Fruit fly (Drosophila melanogaster) whole organism, embryonic: Measurements from ENCODE around the gene Nepl18.

ENCODE experiments used
- Adf1 ChIP-seq: fragments of 200-800 bp; sonication (Bioruptor generic); IDR thresholded peaks from 2 replicates; pipeline ENCODE4 v1.3.6; 2022; ENCODE audit warnings: missing biosample characterization, missing genetic modification characterization
- Aef1 ChIP-seq: fragments of 200-800 bp; sonication (Bioruptor generic); IDR thresholded peaks from 3 replicates; pipeline ENCODE4 v1.3.6; 2022; ENCODE audit warnings: missing biosample characterization, missing genetic modification characterization
- B-H2 ChIP-seq: fragments of 200-800 bp; sonication (Bioruptor generic); optimal IDR thresholded peaks from 2 replicates; lab custom pipeline; 2018; ENCODE audit warnings: missing biosample characterization, mild to moderate bottlenecking, missing genetic modification characterization
- Blimp-1 ChIP-seq: fragments of 200-800 bp; sonication (Bioruptor generic); optimal IDR thresholded peaks from 3 replicates; lab custom pipeline; 2018; ENCODE audit warnings: missing biosample characterization, missing genetic modification characterization, mild to moderate bottlenecking, moderate library complexity, missing genetic modification reagents
- CG12236 ChIP-seq: fragments of 200-800 bp; sonication (Bioruptor generic); optimal IDR thresholded peaks from 2 replicates; lab custom pipeline; 2016; ENCODE audit warnings: missing biosample characterization, missing genetic modification characterization
- CG12744 ChIP-seq: fragments of 200-800 bp; sonication (Bioruptor generic); optimal IDR thresholded peaks from 2 replicates; lab custom pipeline; 2016; ENCODE audit warnings: missing biosample characterization, missing genetic modification characterization
- CG16863 ChIP-seq: fragments of 200-800 bp; sonication (Bioruptor generic); optimal IDR thresholded peaks from 3 replicates; lab custom pipeline; 2016; ENCODE audit warnings: missing biosample characterization, missing genetic modification characterization
- CG32532 ChIP-seq: fragments of 200-800 bp; sonication (Bioruptor generic); IDR thresholded peaks from 2 replicates; pipeline ENCODE4 v1.3.6; 2022; ENCODE audit warnings: missing biosample characterization, missing genetic modification characterization
- CG3995 ChIP-seq: fragments of 200-800 bp; sonication (Bioruptor generic); optimal IDR thresholded peaks from 3 replicates; lab custom pipeline; 2016; ENCODE audit warnings: missing biosample characterization, missing genetic modification characterization
- CG4707 ChIP-seq: fragments of 200-800 bp; sonication (Bioruptor generic); optimal IDR thresholded peaks from 2 replicates; lab custom pipeline; 2018; ENCODE audit warnings: missing biosample characterization, mild to moderate bottlenecking, missing genetic modification characterization, moderate library complexity
- CG6813 ChIP-seq: fragments of 200-800 bp; sonication (Bioruptor generic); optimal IDR thresholded peaks from 2 replicates; lab custom pipeline; 2017; ENCODE audit warnings: missing biosample characterization, missing genetic modification characterization, mild to moderate bottlenecking, moderate library complexity, missing genetic modification reagents
- CG7786 ChIP-seq: fragments of 200-800 bp; sonication (Bioruptor generic); optimal IDR thresholded peaks from 2 replicates; lab custom pipeline; 2016; ENCODE audit warnings: missing biosample characterization, missing genetic modification characterization
- CG9215 ChIP-seq: fragments of 200-800 bp; sonication (Bioruptor generic); IDR thresholded peaks from 2 replicates; pipeline ENCODE4 v1.3.6; 2022; ENCODE audit warnings: missing biosample characterization, missing genetic modification characterization
- Chrac-16 ChIP-seq: fragments of 200-800 bp; sonication (Bioruptor generic); optimal IDR thresholded peaks from 3 replicates; lab custom pipeline; 2016; ENCODE audit warnings: missing biosample characterization, missing genetic modification characterization
- Deaf1 ChIP-seq: fragments of 200-800 bp; optimal IDR thresholded peaks from 3 replicates; lab custom pipeline; 2019; ENCODE audit warnings: missing biosample characterization, mild to moderate bottlenecking, missing genetic modification characterization, moderate library complexity
- GATAe ChIP-seq: fragments of 200-800 bp; sonication (Bioruptor generic); conservative IDR thresholded peaks from 2 replicates; pipeline ENCODE4 v1.3.6; 2022; ENCODE audit warnings: missing biosample characterization, missing genetic modification characterization
- HmgZ ChIP-seq: fragments of 200-800 bp; sonication (Bioruptor generic); optimal IDR thresholded peaks from 2 replicates; lab custom pipeline; 2018; ENCODE audit warnings: missing biosample characterization, mild to moderate bottlenecking, missing genetic modification characterization
- MTF-1 ChIP-seq: fragments of 200-800 bp; sonication (Bioruptor generic); optimal IDR thresholded peaks from 2 replicates; lab custom pipeline; 2018; ENCODE audit warnings: missing biosample characterization, mild to moderate bottlenecking, missing genetic modification characterization, borderline replicate concordance
- Med ChIP-seq: fragments of 200-800 bp; sonication (Bioruptor generic); peaks from one replicate; lab custom pipeline; 2016; ENCODE audit warnings: missing biosample characterization, missing genetic modification characterization, mild to moderate bottlenecking, inconsistent platforms, moderate library complexity
- Nf-YC ChIP-seq: fragments of 200-800 bp; optimal IDR thresholded peaks from 3 replicates; lab custom pipeline; 2019; ENCODE audit warnings: missing biosample characterization, mild to moderate bottlenecking, missing genetic modification characterization, moderate library complexity
- Pdp1 ChIP-seq, 2 experiments: fragments of 200-800 bp; sonication (Bioruptor generic); optimal IDR thresholded peaks; 3 replicates each; lab custom pipeline; 2016; ENCODE audit warnings: missing biosample characterization in 2 of 2, missing genetic modification characterization in 2 of 2, mild to moderate bottlenecking in 1 of 2, moderate library complexity in 1 of 2
- Sry-δ ChIP-seq: fragments of 200-800 bp; sonication (Bioruptor generic); optimal IDR thresholded peaks from 2 replicates; lab custom pipeline; 2016; ENCODE audit warnings: missing biosample characterization, missing genetic modification characterization
- Usf ChIP-seq: fragments of 200-800 bp; sonication (Bioruptor generic); optimal IDR thresholded peaks from 2 replicates; lab custom pipeline; 2017; ENCODE audit warnings: missing genotype, missing biosample characterization, missing genetic modification characterization
- amos ChIP-seq: fragments of 200-800 bp; sonication (Bioruptor generic); IDR thresholded peaks from 2 replicates; pipeline ENCODE4 v1.3.6; 2022; ENCODE audit warnings: missing biosample characterization, missing genetic modification characterization; ENCODE audit not compliant: partially characterized antibody
- bab2 ChIP-seq: fragments of 200-800 bp; sonication (Bioruptor generic); optimal IDR thresholded peaks from 2 replicates; lab custom pipeline; 2016; ENCODE audit warnings: missing biosample characterization, missing genetic modification characterization
- bigmax ChIP-seq: fragments of 200-800 bp; sonication (Bioruptor generic); optimal IDR thresholded peaks from 2 replicates; lab custom pipeline; 2018; ENCODE audit warnings: missing biosample characterization, mild to moderate bottlenecking, missing genetic modification characterization
- cad ChIP-seq: fragments of >200 bp; optimal IDR thresholded peaks from 2 replicates; lab custom pipeline; 2017; ENCODE audit warnings: missing biosample characterization, missing genetic modification characterization
- chinmo ChIP-seq: fragments of 200-800 bp; sonication (Bioruptor generic); IDR thresholded peaks from 4 replicates; pipeline ENCODE4 v1.3.6; 2022; ENCODE audit warnings: missing biosample characterization, missing genetic modification characterization; ENCODE audit not compliant: partially characterized antibody
- ci ChIP-seq: fragments of 200-800 bp; sonication (Bioruptor generic); IDR thresholded peaks from 3 replicates; pipeline ENCODE4 v1.3.6; 2022; ENCODE audit warnings: missing biosample characterization, missing genetic modification characterization
- crp ChIP-seq, 2 experiments: fragments of 200-800 bp; sonication (Bioruptor generic); optimal IDR thresholded peaks; 2 replicates in 1 of 2; 3 replicates in 1 of 2; lab custom pipeline; 2017; ENCODE audit warnings: missing biosample characterization in 2 of 2, missing genetic modification characterization in 2 of 2, mild to moderate bottlenecking in 1 of 2, moderate library complexity in 1 of 2
- exex ChIP-seq: fragments of 200-800 bp; sonication (Bioruptor generic); optimal IDR thresholded peaks from 4 replicates; lab custom pipeline; 2018; ENCODE audit warnings: missing biosample characterization, mild to moderate bottlenecking, missing genetic modification characterization, moderate library complexity
- grn ChIP-seq: fragments of 200-800 bp; sonication (Bioruptor generic); optimal IDR thresholded peaks from 3 replicates; lab custom pipeline; 2017; ENCODE audit warnings: missing biosample characterization, missing genetic modification characterization
- hbn ChIP-seq: fragments of 200-800 bp; sonication (Bioruptor generic); IDR thresholded peaks from 2 replicates; pipeline ENCODE4 v1.3.6; 2022; ENCODE audit warnings: missing biosample characterization, missing genetic modification characterization; ENCODE audit not compliant: partially characterized antibody
- mirr ChIP-seq: fragments of 200-800 bp; sonication (Bioruptor generic); optimal IDR thresholded peaks from 3 replicates; lab custom pipeline; 2018; ENCODE audit warnings: missing biosample characterization, mild to moderate bottlenecking, missing genetic modification characterization
- nmo ChIP-seq: fragments of 200-800 bp; sonication (Bioruptor generic); optimal IDR thresholded peaks from 2 replicates; lab custom pipeline; 2018; ENCODE audit warnings: missing biosample characterization, mild to moderate bottlenecking, missing genetic modification characterization, moderate library complexity
- otp ChIP-seq: fragments of 200-800 bp; sonication (Bioruptor generic); IDR thresholded peaks from 3 replicates; pipeline ENCODE4, ENCODE4 v1.3.6; 2022; ENCODE audit warnings: missing biosample characterization, missing genetic modification characterization
- psq ChIP-seq: fragments of 200-800 bp; sonication (Bioruptor generic); optimal IDR thresholded peaks from 2 replicates; lab custom pipeline; 2017; ENCODE audit warnings: missing biosample characterization, missing genetic modification characterization
- salm ChIP-seq: fragments of 200-800 bp; sonication (Bioruptor generic); optimal IDR thresholded peaks from 2 replicates; lab custom pipeline; 2018; ENCODE audit warnings: missing biosample characterization, mild to moderate bottlenecking, missing genetic modification characterization
- sd ChIP-seq: fragments of 200-800 bp; sonication (Bioruptor generic); optimal IDR thresholded peaks from 3 replicates; lab custom pipeline; 2018; ENCODE audit warnings: missing biosample characterization, mild to moderate bottlenecking, missing genetic modification characterization, moderate library complexity
- sens ChIP-seq: fragments of 200-800 bp; sonication (Bioruptor generic); peaks from one replicate; lab custom pipeline; 2016; ENCODE audit warnings: missing biosample characterization, missing genetic modification characterization
- stc ChIP-seq: fragments of 200-800 bp; sonication (Bioruptor generic); IDR thresholded peaks from 2 replicates; pipeline ENCODE4 v1.3.6; 2022; ENCODE audit warnings: missing biosample characterization, missing genetic modification characterization
- sug ChIP-seq: fragments of 200-800 bp; optimal IDR thresholded peaks from 2 replicates; lab custom pipeline; 2019; ENCODE audit warnings: missing biosample characterization, mild to moderate bottlenecking, missing genetic modification characterization, moderate library complexity
- tna ChIP-seq: fragments of 200-800 bp; sonication (Bioruptor generic); IDR thresholded peaks from 2 replicates; pipeline ENCODE4 v1.3.6; 2022; ENCODE audit warnings: missing biosample characterization, missing genetic modification characterization; ENCODE audit not compliant: partially characterized antibody
- ttk ChIP-seq: fragments of 200-800 bp; sonication (Bioruptor generic); IDR thresholded peaks from 2 replicates; pipeline ENCODE4 v2.1.2; 2022; ENCODE audit warnings: missing biosample characterization, missing genetic modification characterization
- vvl ChIP-seq: fragments of 200-800 bp; sonication (Bioruptor generic); IDR thresholded peaks from 2 replicates; pipeline ENCODE4 v1.3.6; 2022; ENCODE audit warnings: missing biosample characterization, missing genetic modification characterization
- zen2 ChIP-seq: fragments of 200-800 bp; sonication (Bioruptor generic); IDR thresholded peaks from 3 replicates; pipeline ENCODE4 v1.3.6; 2022; ENCODE audit warnings: missing biosample characterization, missing genetic modification characterization; ENCODE audit not compliant: partially characterized antibody
- zfh2 ChIP-seq: fragments of 200-800 bp; sonication (Bioruptor generic); optimal IDR thresholded peaks from 2 replicates; lab custom pipeline; 2016; ENCODE audit warnings: missing biosample characterization, missing genetic modification characterization

The Nepl18 gene

dm6 chr3R:28875345-28875744 lies at the start of gene Nepl18:
Gene Nepl18, plus strand, starts transcription at chr3R:28875621.
- TF ChIP-seq Pdp1 (GFP tag; optimal IDR thresholded peaks at IDR 0.05; lab: Kevin White, UChicago), result peak in 1 of 2 experiments; percentile 94
- no peak for TF ChIP-seq CG32532 (GFP tag; lab: Robert Waterston, UW)
- TF ChIP-seq, all 482 proteins: peak for 1

- no peak for TF ChIP-seq Adf1 (GFP tag; lab: Robert Waterston, UW)
- TF ChIP-seq CG12236 (GFP tag; lab: Kevin White, UChicago), result no peak
- peak; percentile 81 for TF ChIP-seq Blimp-1 (GFP tag; lab: Kevin White, UChicago)
- TF ChIP-seq vvl (GFP tag; lab: Robert Waterston, UW), result peak; percentile 69; the same call in 1 of the 2 replicates
- no peak for TF ChIP-seq crp (GFP tag; optimal IDR thresholded peaks at IDR 0.05; lab: Kevin White, UChicago)
- no peak for TF ChIP-seq CG7786
- TF ChIP-seq bigmax, result no peak
- no peak for TF ChIP-seq CG3995 (GFP tag; lab: Kevin White, UChicago)
- no peak for TF ChIP-seq nmo (GFP tag; lab: Kevin White, UChicago)
- no peak for TF ChIP-seq otp (GFP tag; lab: Robert Waterston, UW)
- no peak for TF ChIP-seq amos (GFP tag; lab: Robert Waterston, UW)
- TF ChIP-seq Pdp1 (GFP tag; optimal IDR thresholded peaks at IDR 0.05; lab: Kevin White, UChicago), result peak in 1 of 2 experiments; percentile 15
- no peak for TF ChIP-seq bab2 (GFP tag; lab: Kevin White, UChicago)
- no peak for TF ChIP-seq hbn (GFP tag; lab: Robert Waterston, UW)
- no peak for TF ChIP-seq salm (tag; lab: Kevin White, UChicago)
These were observed 48.2 kb upstream of the Nepl18 start for dm6 chr3R:28827222-28827621.

dm6 chr3R:28829328-28829916 lies 46.0 kb upstream of the Nepl18 start:
- TF ChIP-seq B-H2 (GFP tag; lab: Kevin White, UChicago), result peak; percentile 16
- TF ChIP-seq Deaf1 (tag; lab: Kevin White, UChicago), result no peak
- TF ChIP-seq grn (GFP tag; lab: Kevin White, UChicago), result no peak
- TF ChIP-seq CG9215 (GFP tag; lab: Robert Waterston, UW), result no peak
- TF ChIP-seq GATAe, result peak; percentile 90
- no peak for TF ChIP-seq MTF-1 (GFP tag; lab: Kevin White, UChicago)
- TF ChIP-seq mirr (GFP tag; lab: Kevin White, UChicago), result peak; percentile 6
- TF ChIP-seq stc (GFP tag; lab: Robert Waterston, UW), result peak; percentile 12; the same call in 1 of the 2 replicates
- TF ChIP-seq Chrac-16 (GFP tag; lab: Kevin White, UChicago), result no peak
- 0 out of 4 replicates have a peak, but pooled peaks have one; percentile 64 for TF ChIP-seq chinmo
- TF ChIP-seq tna (GFP tag; lab: Robert Waterston, UW), result no peak
- TF ChIP-seq zen2 (GFP tag; lab: Robert Waterston, UW), result no peak
- TF ChIP-seq zfh2 (GFP tag; lab: Kevin White, UChicago), result no peak
- peak; percentile 70 for TF ChIP-seq Med (GFP tag; lab: Kevin White, UChicago)
- TF ChIP-seq sug, result peak; percentile 73
- peak; percentile 50; the same call in 2 of the 3 replicates for TF ChIP-seq ci (GFP tag; lab: Robert Waterston, UW)
- TF ChIP-seq CG4707, result no peak
- no peak for TF ChIP-seq psq
- TF ChIP-seq Usf (GFP tag; lab: Kevin White, UChicago), result no peak
- no peak for TF ChIP-seq CG12744 (GFP tag; lab: Kevin White, UChicago)
- TF ChIP-seq CG6813 (GFP tag; lab: Kevin White, UChicago), result peak; percentile 12
- peak; percentile 82 for TF ChIP-seq exex (tag; lab: Kevin White, UChicago)
- TF ChIP-seq Nf-YC, result peak; percentile 17
- TF ChIP-seq sens, result peak; percentile 8
- peak; percentile 88 for TF ChIP-seq sd (tag; lab: Kevin White, UChicago)
- no peak for TF ChIP-seq cad (GFP tag; lab: Kevin White, UChicago)
- TF ChIP-seq Aef1 (GFP tag; lab: Robert Waterston, UW), result no peak
- TF ChIP-seq HmgZ, result peak; percentile 32
- TF ChIP-seq Sry-δ (GFP tag; lab: Kevin White, UChicago), result no peak
- no peak for TF ChIP-seq CG16863 (GFP tag; lab: Kevin White, UChicago)
- no peak for TF ChIP-seq ttk (GFP tag; lab: Robert Waterston, UW)
